Worm (Caenorhabditis elegans) whole organism, L2 larva: ENCODE results near the gene snt-6.

Experiments used
- C34F6.9 ChIP-seq: fragments of 150-350 bp; optimal IDR thresholded peaks from 2 replicates; lab custom pipeline; 2014; ENCODE audit warnings: missing biosample characterization, missing genetic modification characterization
- R02D3.7 ChIP-seq: fragments of 150-350 bp; optimal IDR thresholded peaks from 2 replicates; lab custom pipeline; 2014; ENCODE audit warnings: missing biosample characterization, missing genetic modification characterization
- Y55F3AM.14 ChIP-seq: fragments of 200-800 bp; sonication (Bioruptor generic); optimal IDR thresholded peaks from 2 replicates; lab custom pipeline; 2018; ENCODE audit warnings: mild to moderate bottlenecking, missing genetic modification characterization, missing compliant biosample characterization
- ZK546.5 ChIP-seq: sonication (generic microtip); optimal IDR thresholded peaks from 2 replicates; lab custom pipeline; 2017; ENCODE audit warnings: missing biosample characterization, missing genetic modification characterization
- aly-2 ChIP-seq: fragments of 150-350 bp; optimal IDR thresholded peaks from 2 replicates; lab custom pipeline; 2014; ENCODE audit warnings: missing biosample characterization, missing genetic modification characterization
- ceh-16 ChIP-seq: fragments of 150-350 bp; optimal IDR thresholded peaks from 2 replicates; lab custom pipeline; 2014; ENCODE audit warnings: missing biosample characterization, missing genetic modification characterization
- ceh-82 ChIP-seq: fragments of 150-350 bp; optimal IDR thresholded peaks from 2 replicates; lab custom pipeline; 2014; ENCODE audit warnings: missing biosample characterization, missing genetic modification characterization
- crh-2 ChIP-seq: sonication (generic microtip); optimal IDR thresholded peaks from 2 replicates; lab custom pipeline; 2017; ENCODE audit warnings: missing biosample characterization, missing genetic modification characterization
- egl-27 ChIP-seq: sonication (generic microtip); optimal IDR thresholded peaks from 3 replicates; lab custom pipeline; 2017; ENCODE audit warnings: missing biosample characterization, missing genetic modification reagents, missing genetic modification characterization
- elt-3 ChIP-seq: sonication (generic microtip); optimal IDR thresholded peaks from 2 replicates; lab custom pipeline; 2017; ENCODE audit warnings: missing biosample characterization, missing genetic modification characterization
- fos-1 ChIP-seq: fragments of 150-350 bp; optimal IDR thresholded peaks from 2 replicates; lab custom pipeline; 2014; ENCODE audit warnings: missing biosample characterization, missing genetic modification characterization
- gmeb-1 ChIP-seq: fragments of 150-350 bp; optimal IDR thresholded peaks from 2 replicates; lab custom pipeline; 2014; ENCODE audit warnings: missing biosample characterization, missing genetic modification characterization
- lin-11 ChIP-seq: fragments of 150-350 bp; sonication (generic microtip); optimal IDR thresholded peaks from 2 replicates; lab custom pipeline; 2014; ENCODE audit warnings: missing biosample characterization, missing genetic modification characterization, inconsistent platforms, mixed read lengths
- lin-13 ChIP-seq: fragments of 150-350 bp; optimal IDR thresholded peaks from 2 replicates; lab custom pipeline; 2014; ENCODE audit warnings: missing biosample characterization, missing genetic modification reagents, missing genetic modification characterization
- lin-39 ChIP-seq: fragments of 150-350 bp; optimal IDR thresholded peaks from 2 replicates; lab custom pipeline; 2014; ENCODE audit warnings: missing biosample characterization, missing genetic modification reagents, missing genetic modification characterization
- lsy-2 ChIP-seq, 2 experiments: fragments of 150-350 bp in 1 of 2; sonication (generic microtip) in 1 of 2; optimal IDR thresholded peaks; 2 replicates each; lab custom pipeline; 2014 to 2017; ENCODE audit warnings: missing biosample characterization in 2 of 2, missing genetic modification characterization in 2 of 2
- mab-5 ChIP-seq: fragments of 150-350 bp; optimal IDR thresholded peaks from 2 replicates; lab custom pipeline; 2014; ENCODE audit warnings: missing biosample characterization, missing genetic modification characterization
- mbf-1 ChIP-seq: sonication (generic microtip); optimal IDR thresholded peaks from 2 replicates; lab custom pipeline; 2017; ENCODE audit warnings: missing biosample characterization, missing genetic modification characterization
- nhr-11 ChIP-seq: fragments of 150-350 bp; optimal IDR thresholded peaks from 2 replicates; lab custom pipeline; 2014; ENCODE audit warnings: missing biosample characterization, missing genetic modification characterization
- nhr-12 ChIP-seq: fragments of 150-350 bp; optimal IDR thresholded peaks from 2 replicates; lab custom pipeline; 2014; ENCODE audit warnings: missing biosample characterization, missing genetic modification characterization
- nhr-129 ChIP-seq: fragments of 150-350 bp; optimal IDR thresholded peaks from 2 replicates; lab custom pipeline; 2014; ENCODE audit warnings: missing biosample characterization, missing genetic modification characterization
- nhr-21 ChIP-seq: fragments of 150-350 bp; optimal IDR thresholded peaks from 2 replicates; lab custom pipeline; 2014; ENCODE audit warnings: missing biosample characterization, missing genetic modification characterization
- nhr-23 ChIP-seq: fragments of 150-350 bp; optimal IDR thresholded peaks from 2 replicates; lab custom pipeline; 2014; ENCODE audit warnings: missing biosample characterization, missing genetic modification reagents, missing genetic modification characterization
- nhr-237 ChIP-seq: fragments of 150-350 bp; optimal IDR thresholded peaks from 2 replicates; lab custom pipeline; 2014; ENCODE audit warnings: missing biosample characterization, missing genetic modification characterization
- nhr-25 ChIP-seq: fragments of 150-350 bp; sonication (generic microtip); optimal IDR thresholded peaks from 3 replicates; lab custom pipeline; 2014; ENCODE audit warnings: missing biosample characterization, missing genetic modification characterization
- nhr-6 ChIP-seq: fragments of 150-350 bp; optimal IDR thresholded peaks from 2 replicates; lab custom pipeline; 2014; ENCODE audit warnings: missing biosample characterization, missing genetic modification characterization
- nhr-77 ChIP-seq: fragments of 150-350 bp; optimal IDR thresholded peaks from 2 replicates; lab custom pipeline; 2014; ENCODE audit warnings: missing biosample characterization, missing genetic modification characterization
- peb-1 ChIP-seq: fragments of 150-350 bp; optimal IDR thresholded peaks from 2 replicates; lab custom pipeline; 2014; ENCODE audit warnings: missing biosample characterization, missing genetic modification characterization
- sem-4 ChIP-seq: fragments of 150-350 bp; optimal IDR thresholded peaks from 2 replicates; lab custom pipeline; 2014; ENCODE audit warnings: missing biosample characterization, missing genetic modification reagents, missing genetic modification characterization
- skn-1 ChIP-seq: sonication (generic microtip); optimal IDR thresholded peaks from 2 replicates; lab custom pipeline; 2017; ENCODE audit warnings: missing biosample characterization, missing genetic modification characterization
- sma-9 ChIP-seq, 2 experiments: fragments of 150-350 bp in 1 of 2; sonication (generic microtip) in 1 of 2; optimal IDR thresholded peaks; 2 replicates each; lab custom pipeline; 2014 to 2016; ENCODE audit warnings: missing genetic modification characterization in 2 of 2, mild to moderate bottlenecking in 1 of 2, missing biosample characterization in 1 of 2, missing compliant biosample characterization in 1 of 2, missing genetic modification reagents in 1 of 2, moderate library complexity in 1 of 2
- snpc-4 ChIP-seq: fragments of 150-350 bp; optimal IDR thresholded peaks from 2 replicates; lab custom pipeline; 2014; ENCODE audit warnings: missing biosample characterization, missing genetic modification characterization
- unc-55 ChIP-seq: fragments of 150-350 bp; sonication (generic microtip); optimal IDR thresholded peaks from 3 replicates; lab custom pipeline; 2014; ENCODE audit warnings: missing biosample characterization, missing genetic modification reagents, missing genetic modification characterization
- ztf-1 ChIP-seq: fragments of 200-800 bp; sonication (Bioruptor generic); conservative IDR thresholded peaks from 2 replicates; pipeline ENCODE4 v1.3.6; 2022; ENCODE audit warnings: missing genetic modification characterization, missing compliant biosample characterization
- ztf-11 ChIP-seq: sonication (generic microtip); optimal IDR thresholded peaks from 2 replicates; lab custom pipeline; 2017; ENCODE audit warnings: missing biosample characterization, missing genetic modification characterization
- ztf-4 ChIP-seq: fragments of 150-350 bp; optimal IDR thresholded peaks from 2 replicates; lab custom pipeline; 2014; ENCODE audit warnings: missing biosample characterization, missing genetic modification characterization

snt-6 gene

ce11 chrII:788139-788538 lies 38.1 kb upstream of the snt-6 start, which contains the start of gene F46F5.15:
Gene F46F5.15, plus strand, starts transcription at chrII:788439.
- TF ChIP-seq elt-3 (tag; lab: Kevin White, UChicago) (no peak), unc-55 (GFP tag; lab: Kevin White, UChicago) (no peak), R02D3.7 (tag; lab: Kevin White, UChicago) (no peak)
- TF ChIP-seq, all 48 proteins: peak for 0

DNA sequence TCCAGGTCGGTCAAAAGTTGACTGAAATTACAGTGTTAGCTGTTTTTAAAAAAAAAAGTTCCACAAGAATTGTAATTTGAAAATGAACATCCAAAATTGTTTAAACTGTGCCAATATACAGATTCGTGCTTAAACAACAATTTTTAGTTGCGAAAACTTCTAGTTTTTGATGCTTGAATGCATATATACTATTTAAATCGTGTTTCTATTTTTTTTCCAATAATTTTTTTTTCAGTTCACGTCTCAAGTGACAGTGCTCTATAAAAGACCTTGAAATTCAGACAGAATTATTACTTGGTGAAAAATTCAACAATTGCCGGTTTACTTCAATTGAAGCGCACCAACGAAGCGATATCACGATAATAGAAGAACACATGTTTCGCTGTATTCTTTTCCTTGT lies 36.9 kb upstream of the snt-6 start, which contains the start of gene F46F5.16:
Gene F46F5.16, plus strand, starts transcription at position 301 of the 400 bp plus-strand sequence.
- TF ChIP-seq lin-39 (tag; lab: Kevin White, UChicago) (no peak), nhr-12 (tag; lab: Kevin White, UChicago) (no peak), sem-4 (tag; lab: Kevin White, UChicago) (no peak), R02D3.7 (tag; lab: Kevin White, UChicago) (no peak), egl-27 (tag; lab: Kevin White, UChicago) (no peak), sma-9 (GFP tag; optimal IDR thresholded peaks at IDR 0.05; lab: Kevin White, UChicago) (no peak), sma-9 (tag; optimal IDR thresholded peaks at IDR 0.05; lab: Kevin White, UChicago) (no peak), Y55F3AM.14 (no peak), nhr-23 (no peak), peb-1 (tag; lab: Kevin White, UChicago) (no peak), lin-13 (GFP tag; lab: Kevin White, UChicago) (no peak), ztf-1 (GFP tag; lab: Robert Waterston, UW) (no peak), nhr-21 (tag; lab: Kevin White, UChicago) (no peak), crh-2 (no peak), skn-1 (tag; lab: Kevin White, UChicago) (no peak), ztf-11 (no peak), nhr-129 (tag; lab: Kevin White, UChicago) (no peak), ceh-16 (tag; lab: Kevin White, UChicago) (no peak)

DNA sequence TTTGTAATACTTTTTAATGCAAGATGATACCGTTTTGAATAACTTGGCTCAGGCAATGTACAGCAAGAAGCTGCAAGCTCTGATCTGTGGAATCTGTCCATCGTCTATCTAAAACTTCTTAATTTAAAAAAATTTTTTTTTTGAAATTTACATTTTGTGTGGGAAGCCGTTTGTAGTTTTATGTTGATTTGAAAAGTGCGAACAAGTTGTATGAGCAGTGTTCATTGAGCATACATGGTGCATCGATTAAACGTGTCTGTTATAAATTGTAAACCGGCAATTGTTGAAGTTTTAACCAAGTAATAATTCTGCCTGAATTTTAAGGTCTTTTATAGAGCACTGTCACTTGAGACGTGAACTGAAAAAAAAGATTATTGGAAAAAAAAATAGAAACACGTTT lies 33.5 kb upstream of the snt-6 start, which contains the start of gene Y39F10A.6:
Gene Y39F10A.6, minus strand, starts transcription at position 101 of the 400 bp plus-strand sequence.
- TF ChIP-seq ztf-11 (no peak), nhr-6 (tag; lab: Kevin White, UChicago) (no peak), aly-2 (tag; lab: Kevin White, UChicago) (no peak), fos-1 (tag; lab: Kevin White, UChicago) (no peak)

ce11 chrII:782903-783302 lies 32.9 kb upstream of the snt-6 start, which contains the start of gene Y39F10A.3:
Gene Y39F10A.3, minus strand, starts transcription at chrII:783003.
- TF ChIP-seq aly-2 (tag; lab: Kevin White, UChicago) (no peak), peb-1 (tag; lab: Kevin White, UChicago) (no peak), nhr-6 (tag; lab: Kevin White, UChicago) (no peak), lsy-2 (tag; optimal IDR thresholded peaks at IDR 0.05; lab: Kevin White, UChicago) (no peak), mab-5 (tag; lab: Kevin White, UChicago) (no peak), nhr-237 (tag; lab: Kevin White, UChicago) (no peak), crh-2 (no peak), snpc-4 (no peak), lin-13 (GFP tag; lab: Kevin White, UChicago) (no peak), mbf-1 (no peak), C34F6.9 (tag; lab: Kevin White, UChicago) (no peak), fos-1 (tag; lab: Kevin White, UChicago) (no peak), nhr-25 (no peak), ceh-16 (tag; lab: Kevin White, UChicago) (no peak), lin-11 (tag; lab: Kevin White, UChicago) (no peak), nhr-21 (tag; lab: Kevin White, UChicago) (no peak), ztf-4 (tag; lab: Kevin White, UChicago) (no peak)
- TF ChIP-seq, all 48 proteins: peak for 0

- TF ChIP-seq gmeb-1 (tag; lab: Kevin White, UChicago) (no peak), sem-4 (tag; lab: Kevin White, UChicago) (no peak), ceh-16 (tag; lab: Kevin White, UChicago) (no peak), nhr-237 (tag; lab: Kevin White, UChicago) (no peak), fos-1 (tag; lab: Kevin White, UChicago) (no peak), ceh-82 (no peak), nhr-77 (no peak), nhr-11 (tag; lab: Kevin White, UChicago) (no peak), ZK546.5 (tag; lab: Kevin White, UChicago) (no peak), ztf-4 (tag; lab: Kevin White, UChicago) (no peak)
Measured at ce11 chrII:775033-775432, 25.0 kb upstream of the snt-6 start, which contains the start of gene Y39F10A.1. Gene Y39F10A.1, plus strand, starts transcription at chrII:775333.
